Worm (Caenorhabditis elegans) whole organism, L2 larva: Measurements from ENCODE around the gene ZK105.6.

Experiments used
- F13H6.1 ChIP-seq: sonication (generic microtip); optimal IDR thresholded peaks from 2 replicates; lab custom pipeline; 2016; ENCODE audit warnings: missing genetic modification characterization, missing compliant biosample characterization
- elt-3 ChIP-seq: sonication (generic microtip); optimal IDR thresholded peaks from 2 replicates; lab custom pipeline; 2017; ENCODE audit warnings: missing biosample characterization, missing genetic modification characterization
- lin-11 ChIP-seq: fragments of 150-350 bp; sonication (generic microtip); optimal IDR thresholded peaks from 2 replicates; lab custom pipeline; 2014; ENCODE audit warnings: missing biosample characterization, missing genetic modification characterization, inconsistent platforms, mixed read lengths
- mbf-1 ChIP-seq: sonication (generic microtip); optimal IDR thresholded peaks from 2 replicates; lab custom pipeline; 2017; ENCODE audit warnings: missing biosample characterization, missing genetic modification characterization
- nhr-21 ChIP-seq: fragments of 150-350 bp; optimal IDR thresholded peaks from 2 replicates; lab custom pipeline; 2014; ENCODE audit warnings: missing biosample characterization, missing genetic modification characterization
- nhr-6 ChIP-seq: fragments of 150-350 bp; optimal IDR thresholded peaks from 2 replicates; lab custom pipeline; 2014; ENCODE audit warnings: missing biosample characterization, missing genetic modification characterization
- nhr-77 ChIP-seq: fragments of 150-350 bp; optimal IDR thresholded peaks from 2 replicates; lab custom pipeline; 2014; ENCODE audit warnings: missing biosample characterization, missing genetic modification characterization
- peb-1 ChIP-seq: fragments of 150-350 bp; optimal IDR thresholded peaks from 2 replicates; lab custom pipeline; 2014; ENCODE audit warnings: missing biosample characterization, missing genetic modification characterization
- ztf-1 ChIP-seq: fragments of 200-800 bp; sonication (Bioruptor generic); conservative IDR thresholded peaks from 2 replicates; pipeline ENCODE4 v1.3.6; 2022; ENCODE audit warnings: missing genetic modification characterization, missing compliant biosample characterization

Gene ZK105.6

ce11 chrV:7675904-7676303 is 48.0 kb downstream of the ZK105.6 start, which contains the start of gene C12D5.3:
Gene C12D5.3, plus strand, starts transcription at chrV:7676204.
- TF ChIP-seq elt-3 (no peak), mbf-1 (tag; lab: Kevin White, UChicago) (no peak), nhr-21 (no peak), ztf-1 (GFP tag; lab: Robert Waterston, UW) (no peak), peb-1 (no peak), nhr-77 (no peak), lin-11 (no peak), F13H6.1 (no peak), nhr-6 (no peak)
